Worm (Caenorhabditis elegans): ENCODE measurements around the gene C01G10.15.

C01G10.15 gene

DNA sequence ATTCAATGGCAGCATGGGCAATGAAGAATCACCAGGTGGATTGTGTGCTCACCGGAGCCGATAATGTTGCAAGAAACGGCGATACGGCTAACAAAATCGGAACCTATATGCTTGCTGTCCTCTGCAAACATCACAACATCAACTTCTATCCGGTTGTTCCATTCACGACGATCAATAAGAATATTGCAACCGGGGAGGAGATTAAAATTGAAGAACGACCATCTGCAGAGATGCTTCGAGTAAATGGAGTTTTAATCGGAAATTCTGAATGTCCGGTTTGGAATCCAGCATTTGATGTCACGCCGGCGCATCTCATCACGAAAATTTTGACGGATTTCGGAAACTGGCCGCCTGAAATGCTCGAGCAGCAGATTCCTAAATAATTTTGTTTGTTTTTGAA lies 3.4 kb downstream of the C01G10.15 start (continued):
- TF ChIP-seq efl-1 (optimal IDR thresholded peaks at IDR 0.05) (no peak), efl-1 (GFP tag; optimal IDR thresholded peaks at IDR 0.05 in 1 of 2) (peak in 1 of 2 experiments; percentile 81), hlh-4 (tag; optimal IDR thresholded peaks at IDR 0.05) (no peak), egl-13 (tag; optimal IDR thresholded peaks at IDR 0.05) (no peak), hpl-2 (GFP tag; optimal IDR thresholded peaks at IDR 0.05) (no peak), snu-23 (GFP tag; optimal IDR thresholded peaks at IDR 0.05) (peak; percentile 19), dsc-1 (tag; optimal IDR thresholded peaks at IDR 0.05) (no peak), pax-3 (tag; optimal IDR thresholded peaks at IDR 0.05) (peak; percentile 30), aha-1 (tag; optimal IDR thresholded peaks at IDR 0.05) (no peak), rnt-1 (tag; optimal IDR thresholded peaks at IDR 0.05) (peak; percentile 18), pqm-1 (tag; optimal IDR thresholded peaks at IDR 0.05) (no peak), elt-2 (tag; optimal IDR thresholded peaks at IDR 0.05) (no peak), nhr-84 (tag; optimal IDR thresholded peaks at IDR 0.05) (no peak), ceh-8 (GFP tag; optimal IDR thresholded peaks at IDR 0.05) (no peak), mep-1 (tag; optimal IDR thresholded peaks at IDR 0.05) (no peak)

- TF ChIP-seq nhr-84 (tag; optimal IDR thresholded peaks at IDR 0.05) (no peak), nhr-11 (tag; optimal IDR thresholded peaks at IDR 0.05) (no peak), unc-98 (GFP tag; IDR thresholded peaks at IDR 0.05) (peak; percentile 58; the same call in 1 of the 2 replicates), ceh-63 (GFP tag; optimal IDR thresholded peaks at IDR 0.05) (no peak), mdl-1 (tag; optimal IDR thresholded peaks at IDR 0.05) (no peak), C16A3.4 (tag; optimal IDR thresholded peaks at IDR 0.05) (peak; percentile 27), nhr-85 (tag) (peak; percentile 93), grh-1 (GFP tag; IDR thresholded peaks at IDR 0.05) (0 out of 2 replicates have a peak, but pooled peaks have one; percentile 34), jun-1 (tag; optimal IDR thresholded peaks at IDR 0.05) (peak; percentile 29), skn-1 (tag; optimal IDR thresholded peaks at IDR 0.05) (peak; percentile 38), egl-13 (tag; optimal IDR thresholded peaks at IDR 0.05) (no peak), elt-3 (tag; optimal IDR thresholded peaks at IDR 0.05) (peak in 1 of 6 experiments; percentile 60), lin-35 (GFP tag; optimal IDR thresholded peaks at IDR 0.05) (peak; percentile 21 to 46), lin-15B (tag; optimal IDR thresholded peaks at IDR 0.05) (no peak), pag-3 (tag; optimal IDR thresholded peaks at IDR 0.05; ENCODE audit: borderline replicate concordance, insufficient read depth) (no peak), fkh-8 (tag; optimal IDR thresholded peaks at IDR 0.05) (peak; percentile 53), ztf-4 (tag; optimal IDR thresholded peaks at IDR 0.05) (no peak), ceh-90 (tag; optimal IDR thresholded peaks at IDR 0.05) (peak; percentile 92), lin-13 (GFP tag; optimal IDR thresholded peaks at IDR 0.05) (no peak), ama-1 (optimal IDR thresholded peaks at IDR 0.05) (no peak), dsc-1 (tag; optimal IDR thresholded peaks at IDR 0.05) (peak; percentile 90), pqm-1 (tag; optimal IDR thresholded peaks at IDR 0.05) (no peak), irx-1 (tag; optimal IDR thresholded peaks at IDR 0.05) (peak; percentile 93), rnt-1 (tag; optimal IDR thresholded peaks at IDR 0.05) (peak; percentile 97), nhr-76 (tag; optimal IDR thresholded peaks at IDR 0.05) (no peak), elt-2 (tag; optimal IDR thresholded peaks at IDR 0.05) (peak; percentile 67), sox-4 (tag; optimal IDR thresholded peaks at IDR 0.05) (peak; percentile 90), ceh-82 (tag; optimal IDR thresholded peaks at IDR 0.05) (peak; percentile 28 to 32 (median 30)), efl-3 (GFP tag; optimal IDR thresholded peaks at IDR 0.05) (peak; percentile 54), ces-1 (GFP tag; optimal IDR thresholded peaks at IDR 0.05) (no peak), blmp-1 (tag; optimal IDR thresholded peaks at IDR 0.05) (peak; percentile 51), ztf-11 (tag; optimal IDR thresholded peaks at IDR 0.05) (peak in 1 of 2 experiments; percentile 95), nhr-77 (tag; optimal IDR thresholded peaks at IDR 0.05) (no peak), unc-62 (GFP tag; optimal IDR thresholded peaks at IDR 0.05) (no peak), nhr-28 (tag; optimal IDR thresholded peaks at IDR 0.05) (no peak), snpc-4 (tag; optimal IDR thresholded peaks at IDR 0.05) (peak; percentile 50), hlh-4 (tag; optimal IDR thresholded peaks at IDR 0.05) (peak; percentile 80), nhr-20 (tag; optimal IDR thresholded peaks at IDR 0.05) (peak; percentile 85), tbx-2 (tag; optimal IDR thresholded peaks at IDR 0.05) (peak; percentile 87), sup-37 (GFP tag; optimal IDR thresholded peaks at IDR 0.05) (no peak), pax-3 (tag; optimal IDR thresholded peaks at IDR 0.05) (peak; percentile 96), vab-15 (tag; optimal IDR thresholded peaks at IDR 0.05) (no peak), hpl-2 (GFP tag; optimal IDR thresholded peaks at IDR 0.05) (no peak), mef-2 (tag; optimal IDR thresholded peaks at IDR 0.05) (no peak), unc-30 (tag; optimal IDR thresholded peaks at IDR 0.05) (no peak), ceh-88 (GFP tag; IDR thresholded peaks at IDR 0.05) (no peak)
Observed at ce11 chrV:15082291-15082690, 4.8 kb downstream of the C01G10.15 start, which contains the start of the genes C01G10.10 and C01G10.9. Gene C01G10.10 (minus strand): TSS chrV:15082441. Gene C01G10.9 (plus strand): TSS chrV:15082530.
